Fruit fly (Drosophila melanogaster): Measurements from ENCODE around the gene CG13040.

dm6 chr3L:16323372-16323771, 3.2 kb downstream of the CG13040 start, which contains the start of gene CG13059:
- TF ChIP-seq CG6163 (GFP tag; IDR thresholded peaks at IDR 0.05) (no peak), Sox14 (GFP tag; optimal IDR thresholded peaks at IDR 0.05) (no peak), CG10669 (GFP tag; optimal IDR thresholded peaks at IDR 0.05) (no peak), Hr39 (GFP tag; optimal IDR thresholded peaks at IDR 0.05) (no peak), CG3919 (GFP tag; optimal IDR thresholded peaks at IDR 0.05) (no peak), lz (GFP tag; optimal IDR thresholded peaks at IDR 0.05) (no peak)
